Fruit fly (Drosophila melanogaster) Kc167 (cell line): ENCODE results near the gene BBS1.

Experiments used
- Sin3A ChIP-seq: fragments of >200 bp; optimal IDR thresholded peaks from 2 replicates; lab custom pipeline; 2018; ENCODE audit warnings: missing external identifiers
- h ChIP-seq: fragments of >200 bp; optimal IDR thresholded peaks from 3 replicates; lab custom pipeline; 2018; ENCODE audit warnings: missing external identifiers
- insv ChIP-seq: fragments of >200 bp; optimal IDR thresholded peaks from 3 replicates; lab custom pipeline; 2018; ENCODE audit warnings: missing external identifiers
- psq ChIP-seq: fragments of >200 bp; optimal IDR thresholded peaks from 2 replicates; lab custom pipeline; 2017; ENCODE audit warnings: missing external identifiers
- ttk ChIP-seq: sonication (Bioruptor generic); optimal IDR thresholded peaks from 2 replicates; lab custom pipeline; 2017; ENCODE audit warnings: missing external identifiers

DNA sequence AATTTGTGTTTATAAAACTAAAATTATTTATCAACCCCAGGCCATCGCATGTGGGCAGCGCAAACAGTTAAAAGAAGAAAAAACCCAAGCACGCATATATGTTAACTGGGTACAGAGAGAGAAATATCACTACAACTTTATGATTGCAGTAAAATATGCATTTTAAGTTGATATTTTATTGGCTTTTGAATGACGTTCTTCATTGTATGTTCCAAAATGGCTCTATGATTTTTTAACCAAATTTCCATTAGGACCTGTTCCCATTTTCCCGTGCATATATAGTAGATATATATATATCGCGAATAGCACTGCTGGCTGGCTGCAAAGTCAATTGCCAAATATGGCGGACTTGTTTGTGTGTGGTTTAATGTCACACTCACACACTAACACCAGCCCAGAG, 29.2 kb upstream of the BBS1 start:
- TF ChIP-seq insv (lab: Kevin White, UChicago) (no peak), ttk (no peak), h (lab: Kevin White, UChicago) (no peak), psq (no peak), Sin3A (lab: Kevin White, UChicago) (no peak)
